Worm (Caenorhabditis elegans): ENCODE data around the gene pssy-1.

pssy-1 gene

DNA sequence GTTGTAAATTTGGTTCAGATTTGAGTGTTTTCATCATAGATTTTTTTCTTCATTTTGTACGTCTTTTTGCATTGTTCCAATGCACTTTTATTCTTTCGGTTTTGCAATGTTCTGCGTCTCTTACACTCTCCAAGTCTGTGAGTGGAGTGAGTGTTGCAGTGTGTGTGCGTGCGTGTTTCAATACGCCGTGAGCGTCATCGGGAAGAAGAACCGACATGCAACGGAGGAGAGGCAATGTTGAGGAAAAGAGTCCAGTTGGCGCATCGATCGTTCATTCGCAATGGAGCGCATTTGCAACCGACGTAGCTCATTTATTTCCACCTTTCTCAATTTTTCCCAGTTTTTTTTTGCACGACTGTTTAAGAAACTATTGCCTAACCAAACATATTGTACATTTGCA is 6.8 kb upstream of the pssy-1 start, which contains the start of gene ZC506.1 (continued):
- TF ChIP-seq xbp-1 (tag; optimal IDR thresholded peaks at IDR 0.05) (peak; percentile 91), irx-1 (tag; optimal IDR thresholded peaks at IDR 0.05) (peak; percentile 92), nhr-71 (tag; optimal IDR thresholded peaks at IDR 0.05) (peak; percentile 98), unc-62 (GFP tag; optimal IDR thresholded peaks at IDR 0.05) (no peak), ces-1 (GFP tag; optimal IDR thresholded peaks at IDR 0.05) (no peak), unc-30 (tag; optimal IDR thresholded peaks at IDR 0.05) (no peak), grh-1 (GFP tag; IDR thresholded peaks at IDR 0.05) (peak; percentile 77), nhr-76 (tag; optimal IDR thresholded peaks at IDR 0.05) (no peak), ztf-4 (tag; optimal IDR thresholded peaks at IDR 0.05) (peak; percentile 90), ceh-88 (GFP tag; IDR thresholded peaks at IDR 0.05) (peak; percentile 75), lin-15B (tag; optimal IDR thresholded peaks at IDR 0.05) (peak; percentile 81), lir-3 (tag; optimal IDR thresholded peaks at IDR 0.05; ENCODE audit: poor library complexity) (peak; percentile 77), aha-1 (tag; optimal IDR thresholded peaks at IDR 0.05) (peak; percentile 45), unc-86 (tag; optimal IDR thresholded peaks at IDR 0.05) (peak; percentile 94), mep-1 (tag; optimal IDR thresholded peaks at IDR 0.05) (peak; percentile 97), lin-13 (GFP tag; optimal IDR thresholded peaks at IDR 0.05) (peak; percentile 92), lsy-2 (tag; optimal IDR thresholded peaks at IDR 0.05) (peak; percentile 86 to 93), swsn-7 (tag; optimal IDR thresholded peaks at IDR 0.05) (peak; percentile 96), snu-23 (GFP tag; optimal IDR thresholded peaks at IDR 0.05) (peak; percentile 97), mdl-1 (tag; optimal IDR thresholded peaks at IDR 0.05) (peak in 1 of 2 experiments; percentile 93), pag-3 (tag; optimal IDR thresholded peaks at IDR 0.05; ENCODE audit: borderline replicate concordance, insufficient read depth) (no peak), sptf-1 (tag; optimal IDR thresholded peaks at IDR 0.05) (no peak), ets-5 (GFP tag; IDR thresholded peaks at IDR 0.05) (no peak), zag-1 (tag; optimal IDR thresholded peaks at IDR 0.05) (peak; percentile 80), nhr-84 (tag; optimal IDR thresholded peaks at IDR 0.05) (no peak), Y116A8C.19 (tag; optimal IDR thresholded peaks at IDR 0.05; ENCODE audit: borderline replicate concordance) (no peak), elt-2 (tag; optimal IDR thresholded peaks at IDR 0.05) (peak; percentile 81), lin-39 (tag; optimal IDR thresholded peaks at IDR 0.05) (peak; percentile 66), unc-130 (tag; optimal IDR thresholded peaks at IDR 0.05) (peak; percentile 91), fos-1 (tag; optimal IDR thresholded peaks at IDR 0.05) (peak; percentile 88), ceh-90 (tag; optimal IDR thresholded peaks at IDR 0.05) (peak; percentile 48), zip-4 (GFP tag; optimal IDR thresholded peaks at IDR 0.05) (peak; percentile 56), nhr-85 (tag) (peak; percentile 95), fkh-4 (tag; optimal IDR thresholded peaks at IDR 0.05; ENCODE audit: borderline replicate concordance) (no peak), nhr-90 (tag; optimal IDR thresholded peaks at IDR 0.05; ENCODE audit: poor library complexity) (peak; percentile 89), tlp-1 (tag; optimal IDR thresholded peaks at IDR 0.05) (no peak), C04F5.9 (tag; optimal IDR thresholded peaks at IDR 0.05) (peak; percentile 38), dsc-1 (tag; optimal IDR thresholded peaks at IDR 0.05) (peak; percentile 92), mab-9 (GFP tag; IDR thresholded peaks at IDR 0.05) (peak; percentile 66; the same call in 1 of the 2 replicates), rnt-1 (tag; optimal IDR thresholded peaks at IDR 0.05) (peak; percentile 93), nhr-77 (tag; optimal IDR thresholded peaks at IDR 0.05) (peak; percentile 96), isw-1 (GFP tag; IDR thresholded peaks at IDR 0.05) (peak; percentile 85), C16A3.4 (tag; optimal IDR thresholded peaks at IDR 0.05) (peak; percentile 98), nhr-20 (tag; optimal IDR thresholded peaks at IDR 0.05) (peak; percentile 98), elt-3 (tag; optimal IDR thresholded peaks at IDR 0.05) (peak in 4 of 6 experiments; percentile 3 to 83 (median 70)), C34B4.2 (tag; optimal IDR thresholded peaks at IDR 0.05) (no peak), efl-3 (GFP tag; optimal IDR thresholded peaks at IDR 0.05) (no peak), lin-14 (GFP tag; optimal IDR thresholded peaks at IDR 0.05) (peak; percentile 99), nhr-19 (GFP tag; conservative IDR thresholded peaks at IDR 0.05) (peak; percentile 95), hlh-17 (GFP tag; optimal IDR thresholded peaks at IDR 0.05; ENCODE audit: borderline replicate concordance) (no peak), fkh-10 (GFP tag; optimal IDR thresholded peaks at IDR 0.05) (peak; percentile 94), tbx-2 (tag; optimal IDR thresholded peaks at IDR 0.05) (peak; percentile 96), ama-1 (optimal IDR thresholded peaks at IDR 0.05) (no peak)

Data from whole organism, L1 larva.